Worm (Caenorhabditis elegans) whole organism, L4 larva: ENCODE results near the gene ZC204.6.

Experiments
- aly-2 ChIP-seq: sonication (generic microtip); optimal IDR thresholded peaks from 2 replicates; lab custom pipeline; 2018; ENCODE audit warnings: missing biosample characterization, missing genetic modification characterization
- daf-12 ChIP-seq: fragments of 150-350 bp; optimal IDR thresholded peaks from 2 replicates; lab custom pipeline; 2014; ENCODE audit warnings: missing biosample characterization, missing genetic modification reagents, missing genetic modification characterization
- lin-29 ChIP-seq: fragments of 200-800 bp; sonication (Bioruptor generic); IDR thresholded peaks from 2 replicates; pipeline ENCODE4 v1.3.6; 2022; ENCODE audit warnings: missing genetic modification reagents, missing genetic modification characterization, missing compliant biosample characterization
- lin-39 ChIP-seq: fragments of 150-350 bp; optimal IDR thresholded peaks from 2 replicates; lab custom pipeline; 2014; ENCODE audit warnings: missing biosample characterization, missing genetic modification reagents, missing genetic modification characterization
- mdl-1 ChIP-seq, 2 experiments: fragments of 150-350 bp in 1 of 2; sonication (generic microtip) in 1 of 2; optimal IDR thresholded peaks; 2 replicates each; lab custom pipeline; 2014 to 2017; ENCODE audit warnings: missing biosample characterization in 2 of 2, missing genetic modification characterization in 2 of 2
- unc-62 ChIP-seq, 3 experiments: fragments of 150-350 bp in 1 of 3; sonication (generic microtip); optimal IDR thresholded peaks in 2 of 3; peaks in 1 of 3; 1 replicate in 1 of 3; 2 replicates in 2 of 3; lab custom pipeline; 2014 to 2017; ENCODE audit warnings: missing biosample characterization in 3 of 3, missing genetic modification characterization in 3 of 3, missing genetic modification reagents in 3 of 3, missing genotype in 1 of 3

ce11 chrII:1618948-1619347 lies 25.7 kb downstream of the ZC204.6 start, which contains the start of gene fbxa-166:
- no peak for TF ChIP-seq unc-62 (GFP tag; optimal IDR thresholded peaks at IDR 0.05 in 1 of 2; lab: Kevin White, UChicago)
- TF ChIP-seq unc-62 (tag; optimal IDR thresholded peaks at IDR 0.05; lab: Kevin White, UChicago), result no peak
- no peak for TF ChIP-seq aly-2 (tag; lab: Kevin White, UChicago)
- no peak for TF ChIP-seq lin-39 (tag; lab: Kevin White, UChicago)
- TF ChIP-seq mdl-1 (tag; optimal IDR thresholded peaks at IDR 0.05; lab: Kevin White, UChicago), result no peak
- TF ChIP-seq daf-12, result no peak
- no peak for TF ChIP-seq lin-29 (GFP tag; lab: Robert Waterston, UW)
